Worm (Caenorhabditis elegans) whole organism, L3 larva: ENCODE results near the gene srh-179.
A peak's percentile ranks its signal among the peaks of the same experiment; 100 is the strongest.

Source experiments
- ZK546.5 ChIP-seq: sonication (generic microtip); optimal IDR thresholded peaks from 2 replicates; lab custom pipeline; 2017; ENCODE audit warnings: missing biosample characterization, missing genetic modification characterization
- aly-2 ChIP-seq: fragments of 150-350 bp; optimal IDR thresholded peaks from 2 replicates; lab custom pipeline; 2014; ENCODE audit warnings: missing biosample characterization, missing genetic modification characterization
- ama-1 ChIP-seq: fragments of 150-350 bp; optimal IDR thresholded peaks from 2 replicates; lab custom pipeline; 2018
- ceh-16 ChIP-seq: sonication (generic microtip); optimal IDR thresholded peaks from 2 replicates; lab custom pipeline; 2017; ENCODE audit warnings: missing biosample characterization, missing genetic modification characterization
- ceh-28 ChIP-seq: fragments of 150-350 bp; optimal IDR thresholded peaks from 2 replicates; lab custom pipeline; 2014; ENCODE audit warnings: missing biosample characterization, missing genetic modification reagents, missing genetic modification characterization
- ceh-82 ChIP-seq: fragments of 150-350 bp; optimal IDR thresholded peaks from 2 replicates; lab custom pipeline; 2014; ENCODE audit warnings: missing biosample characterization, missing genetic modification characterization
- ceh-9 ChIP-seq: sonication (generic microtip); optimal IDR thresholded peaks from 2 replicates; lab custom pipeline; 2018; ENCODE audit warnings: missing biosample characterization, missing genetic modification characterization
- daf-12 ChIP-seq: fragments of 150-350 bp; optimal IDR thresholded peaks from 2 replicates; lab custom pipeline; 2014; ENCODE audit warnings: missing biosample characterization, missing genetic modification reagents, missing genetic modification characterization
- egl-27 ChIP-seq: sonication (generic microtip); optimal IDR thresholded peaks from 4 replicates; lab custom pipeline; 2017; ENCODE audit warnings: missing biosample characterization, missing genetic modification reagents, missing genetic modification characterization
- elt-1 ChIP-seq: fragments of 150-350 bp; optimal IDR thresholded peaks from 2 replicates; lab custom pipeline; 2014; ENCODE audit warnings: missing biosample characterization, missing genetic modification characterization
- eor-1 ChIP-seq, 2 experiments: fragments of 150-350 bp; optimal IDR thresholded peaks; 2 replicates each; lab custom pipeline; 2014 to 2018; ENCODE audit warnings: missing biosample characterization in 2 of 2, missing genetic modification characterization in 2 of 2
- fkh-10 ChIP-seq: sonication (generic microtip); optimal IDR thresholded peaks from 2 replicates; lab custom pipeline; 2017; ENCODE audit warnings: missing biosample characterization, missing genetic modification reagents, missing genetic modification characterization
- fkh-2 ChIP-seq: fragments of 150-350 bp; optimal IDR thresholded peaks from 2 replicates; lab custom pipeline; 2014; ENCODE audit warnings: missing biosample characterization, missing genetic modification reagents, missing genetic modification characterization
- fos-1 ChIP-seq: fragments of 150-350 bp; optimal IDR thresholded peaks from 2 replicates; lab custom pipeline; 2014; ENCODE audit warnings: missing biosample characterization, missing genetic modification characterization
- hmg-11 ChIP-seq: sonication (generic microtip); optimal IDR thresholded peaks from 2 replicates; lab custom pipeline; 2016; ENCODE audit warnings: missing genetic modification characterization, missing compliant biosample characterization
- jun-1 ChIP-seq: fragments of 150-350 bp; optimal IDR thresholded peaks from 2 replicates; lab custom pipeline; 2014; ENCODE audit warnings: missing biosample characterization, missing genetic modification reagents, missing genetic modification characterization
- lin-15B ChIP-seq: fragments of 150-350 bp; optimal IDR thresholded peaks from 2 replicates; lab custom pipeline; 2014; ENCODE audit warnings: missing biosample characterization, missing genetic modification characterization
- lin-39 ChIP-seq: fragments of 150-350 bp; optimal IDR thresholded peaks from 2 replicates; lab custom pipeline; 2018; ENCODE audit warnings: missing biosample characterization, missing genetic modification reagents, missing genetic modification characterization
- mdl-1 ChIP-seq: fragments of 150-350 bp; optimal IDR thresholded peaks from 2 replicates; lab custom pipeline; 2014; ENCODE audit warnings: missing biosample characterization, missing genetic modification characterization
- mml-1 ChIP-seq: fragments of 150-350 bp; sonication (generic microtip); optimal IDR thresholded peaks from 3 replicates; lab custom pipeline; 2014; ENCODE audit warnings: missing biosample characterization, missing genetic modification characterization
- nfya-1 ChIP-seq: sonication (generic microtip); optimal IDR thresholded peaks from 2 replicates; lab custom pipeline; 2017; ENCODE audit warnings: missing genetic modification characterization, mild to moderate bottlenecking, missing compliant biosample characterization, antibody characterized with exemption, moderate library complexity; ENCODE audit not compliant: insufficient read depth
- nhr-12 ChIP-seq: fragments of 150-350 bp; optimal IDR thresholded peaks from 2 replicates; lab custom pipeline; 2014; ENCODE audit warnings: missing biosample characterization, missing genetic modification characterization
- nhr-23 ChIP-seq: fragments of 150-350 bp; optimal IDR thresholded peaks from 2 replicates; lab custom pipeline; 2014; ENCODE audit warnings: missing biosample characterization, missing genetic modification reagents, missing genetic modification characterization
- nhr-28 ChIP-seq: fragments of 150-350 bp; optimal IDR thresholded peaks from 2 replicates; lab custom pipeline; 2014; ENCODE audit warnings: missing biosample characterization, missing genetic modification characterization
- nhr-43 ChIP-seq: sonication (generic microtip); optimal IDR thresholded peaks from 2 replicates; lab custom pipeline; 2016; ENCODE audit warnings: mild to moderate bottlenecking, missing genetic modification characterization, missing compliant biosample characterization; ENCODE audit not compliant: poor library complexity, severe bottlenecking
- nhr-67 ChIP-seq: fragments of 150-350 bp; optimal IDR thresholded peaks from 2 replicates; lab custom pipeline; 2014; ENCODE audit warnings: missing biosample characterization, missing genetic modification characterization
- nhr-76 ChIP-seq: fragments of 150-350 bp; sonication (generic microtip); optimal IDR thresholded peaks from 5 replicates; lab custom pipeline; 2014; ENCODE audit warnings: missing biosample characterization, missing genetic modification characterization
- nhr-77 ChIP-seq: fragments of 150-350 bp; optimal IDR thresholded peaks from 2 replicates; lab custom pipeline; 2014; ENCODE audit warnings: missing biosample characterization, missing genetic modification characterization
- pha-4 ChIP-seq: fragments of 150-350 bp; optimal IDR thresholded peaks from 2 replicates; lab custom pipeline; 2014; ENCODE audit warnings: missing biosample characterization, missing genetic modification reagents, missing genetic modification characterization
- pqm-1 ChIP-seq: fragments of 150-350 bp; optimal IDR thresholded peaks from 2 replicates; lab custom pipeline; 2017; ENCODE audit warnings: missing biosample characterization, missing genetic modification characterization, inconsistent platforms
- sea-2 ChIP-seq: fragments of 150-350 bp; sonication (generic microtip); optimal IDR thresholded peaks from 4 replicates; lab custom pipeline; 2014; ENCODE audit warnings: missing biosample characterization, missing genetic modification reagents, missing genetic modification characterization
- snpc-4 ChIP-seq: fragments of 150-350 bp; optimal IDR thresholded peaks from 2 replicates; lab custom pipeline; 2014; ENCODE audit warnings: missing biosample characterization, missing genetic modification characterization
- tbx-2 ChIP-seq: sonication (generic microtip); optimal IDR thresholded peaks from 2 replicates; lab custom pipeline; 2016; ENCODE audit warnings: mild to moderate bottlenecking, missing genetic modification characterization, missing compliant biosample characterization
- unc-39 ChIP-seq: sonication (generic microtip); optimal IDR thresholded peaks from 4 replicates; lab custom pipeline; 2017; ENCODE audit warnings: missing biosample characterization, missing genetic modification characterization
- unc-62 ChIP-seq: fragments of 150-350 bp; sonication (generic microtip); optimal IDR thresholded peaks from 4 replicates; lab custom pipeline; 2014; ENCODE audit warnings: missing biosample characterization, missing genetic modification reagents, missing genetic modification characterization
- zag-1 ChIP-seq: fragments of 150-350 bp; optimal IDR thresholded peaks from 2 replicates; lab custom pipeline; 2014; ENCODE audit warnings: missing biosample characterization, missing genetic modification characterization
- ztf-11 ChIP-seq: fragments of 150-350 bp; optimal IDR thresholded peaks from 2 replicates; lab custom pipeline; 2014; ENCODE audit warnings: missing biosample characterization, missing genetic modification characterization
- ztf-4 ChIP-seq: fragments of 150-350 bp; optimal IDR thresholded peaks from 2 replicates; lab custom pipeline; 2014; ENCODE audit warnings: missing biosample characterization, missing genetic modification characterization

Gene srh-179

DNA sequence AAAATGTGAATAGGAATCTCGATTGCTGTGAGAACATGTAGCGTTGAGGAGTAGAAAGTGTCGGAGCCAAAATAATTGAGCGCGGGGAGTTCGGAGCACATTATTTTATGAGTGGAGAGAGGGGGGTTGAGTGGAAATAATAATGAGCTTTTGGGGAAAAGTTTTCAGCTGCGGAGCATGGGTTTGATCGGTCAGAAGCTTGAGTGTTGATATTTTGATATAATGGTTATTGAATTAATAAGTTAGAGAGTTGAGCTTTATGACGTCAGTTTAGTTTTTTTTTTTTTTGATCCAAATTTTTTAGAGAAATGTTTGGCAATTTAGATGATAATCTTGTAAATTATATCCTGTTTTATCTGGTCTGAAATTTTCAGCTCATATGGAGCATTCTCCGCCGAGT lies 4.0 kb downstream of the srh-179 start, which contains the start of gene srh-178:
Gene srh-178 (minus strand): TSS at position 101 of the 400 bp plus-strand sequence.
- TF ChIP-seq jun-1, result no peak
- no peak for TF ChIP-seq egl-27 (tag; lab: Kevin White, UChicago)
- TF ChIP-seq nhr-23, result no peak
- TF ChIP-seq pqm-1, result no peak
- TF ChIP-seq aly-2 (tag; lab: Kevin White, UChicago), result no peak
- no peak for TF ChIP-seq mdl-1
- no peak for TF ChIP-seq nhr-43 (tag; lab: Kevin White, UChicago)

DNA sequence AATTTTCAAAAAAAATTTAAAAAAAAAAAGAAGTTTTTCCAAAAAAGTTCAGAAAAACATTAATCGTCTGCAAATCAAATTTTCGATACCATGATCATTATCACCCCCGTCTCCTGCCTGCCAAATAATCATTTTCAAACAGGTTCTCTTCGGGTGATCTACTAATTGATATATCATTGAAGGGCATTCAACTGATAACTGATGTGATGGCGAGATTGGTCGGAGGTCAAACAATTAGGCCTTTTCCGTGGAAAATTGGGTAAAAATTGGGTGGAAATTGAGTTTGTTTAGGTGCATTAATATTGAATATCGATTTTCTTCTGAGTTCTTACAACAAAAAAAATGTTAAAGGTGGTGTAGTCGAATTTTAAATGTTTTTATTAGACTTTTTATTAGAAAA lies 11.0 kb downstream of the srh-179 start, which contains the start of gene Y51A2D.18:
Gene Y51A2D.18 (minus strand): TSS at position 101 of the 400 bp plus-strand sequence.
- TF ChIP-seq ama-1 (lab: Kevin White, UChicago), result no peak

DNA sequence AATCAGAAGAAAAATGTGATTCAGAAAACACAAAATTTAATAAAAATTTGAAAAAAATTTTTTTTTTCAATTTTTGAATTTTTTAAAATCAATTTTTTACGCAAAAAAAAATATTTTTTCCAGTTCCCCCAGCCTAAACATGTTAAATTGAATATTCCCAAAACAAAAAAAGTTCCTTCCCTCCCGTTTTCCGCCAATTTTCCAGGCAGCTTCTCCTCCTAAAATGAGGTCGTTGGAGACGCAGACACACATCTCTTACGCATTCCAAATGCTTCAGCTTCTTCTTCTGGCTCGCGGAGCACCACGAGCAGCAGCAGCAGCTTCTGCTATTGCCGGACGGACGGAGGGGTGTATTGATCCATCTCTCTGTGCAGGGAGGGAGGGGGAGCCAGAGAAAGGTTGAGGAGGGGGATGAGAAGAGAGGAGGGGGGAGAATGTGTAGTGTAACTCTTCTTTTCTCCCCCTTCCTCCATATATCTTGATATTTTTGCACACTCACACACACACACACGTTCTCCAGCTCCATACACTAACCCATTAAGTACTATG lies 14.2 kb downstream of the srh-179 start:
- peak; percentile 65 for TF ChIP-seq hmg-11 (tag; lab: Kevin White, UChicago)
- TF ChIP-seq tbx-2 (tag; lab: Kevin White, UChicago), result no peak
- TF ChIP-seq nfya-1 (tag; lab: Kevin White, UChicago), result peak; percentile 73
- no peak for TF ChIP-seq fkh-2 (tag; lab: Kevin White, UChicago)
- TF ChIP-seq lin-39 (tag; lab: Kevin White, UChicago), result peak; percentile 78
- TF ChIP-seq nhr-77, result no peak
- TF ChIP-seq elt-1 (tag; lab: Kevin White, UChicago), result peak; percentile 36
- peak; percentile 33 for TF ChIP-seq lin-15B (tag; lab: Kevin White, UChicago)
- peak; percentile 51 for TF ChIP-seq fkh-10 (GFP tag; lab: Kevin White, UChicago)
- peak; percentile 31 for TF ChIP-seq snpc-4 (tag; lab: Kevin White, UChicago)
- TF ChIP-seq, all 47 proteins: peak for 7

DNA sequence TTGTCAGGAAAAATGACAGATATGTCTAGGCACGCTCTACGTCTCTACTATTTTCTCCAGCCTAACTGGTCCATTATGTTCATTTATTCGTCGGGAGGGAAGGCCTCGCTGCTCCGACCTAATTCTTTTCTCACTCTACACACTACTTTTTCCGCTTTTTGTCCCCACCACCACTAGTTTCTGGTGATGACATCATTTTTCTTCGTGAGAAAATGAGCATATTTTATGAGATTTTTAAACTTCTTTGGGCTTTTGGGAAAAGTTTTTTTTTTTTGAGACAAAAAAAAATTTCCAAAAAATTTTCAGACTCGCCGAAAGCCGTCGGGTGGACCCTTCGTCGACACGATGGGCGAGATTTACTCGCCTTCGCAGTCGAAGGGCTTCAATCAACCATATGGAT lies 15.8 kb downstream of the srh-179 start, which contains the start of gene slo-1:
Gene slo-1 (plus strand): TSS at position 301 of the 400 bp plus-strand sequence.
- no peak for TF ChIP-seq zag-1 (tag; lab: Kevin White, UChicago)
- TF ChIP-seq fos-1 (tag; lab: Kevin White, UChicago), result no peak
- no peak for TF ChIP-seq mml-1 (tag; lab: Kevin White, UChicago)
- no peak for TF ChIP-seq nhr-76
- no peak for TF ChIP-seq nhr-28 (tag; lab: Kevin White, UChicago)
- no peak for TF ChIP-seq jun-1
- no peak for TF ChIP-seq ZK546.5 (tag; lab: Kevin White, UChicago)
- no peak for TF ChIP-seq ztf-11 (tag; lab: Kevin White, UChicago)
- no peak for TF ChIP-seq pha-4 (tag; lab: Kevin White, UChicago)
- TF ChIP-seq fkh-2 (tag; lab: Kevin White, UChicago), result no peak
- no peak for TF ChIP-seq ceh-28
- TF ChIP-seq ceh-9, result no peak
- no peak for TF ChIP-seq fkh-10 (GFP tag; lab: Kevin White, UChicago)
- TF ChIP-seq nhr-77, result no peak
- TF ChIP-seq, all 47 proteins: peak for 0

DNA sequence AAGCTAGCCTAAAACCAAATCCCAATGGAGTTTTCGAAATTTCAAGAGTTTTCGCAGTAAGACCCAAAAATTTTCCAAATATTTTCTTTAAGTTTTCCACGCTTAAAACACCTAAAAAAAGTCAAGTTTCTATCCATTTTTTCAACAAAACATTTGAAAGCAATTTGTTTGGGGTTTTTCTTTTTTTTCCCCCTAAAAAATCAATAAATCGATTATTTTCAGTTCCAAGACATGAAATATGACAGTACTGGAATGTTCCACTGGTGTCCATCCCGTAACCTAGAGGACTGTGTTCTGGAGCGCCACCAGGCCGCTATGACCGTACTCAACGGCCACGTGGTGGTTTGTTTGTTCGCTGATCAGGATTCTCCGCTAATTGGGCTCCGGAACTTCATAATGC lies 28.4 kb downstream of the srh-179 start:
- TF ChIP-seq unc-39 (no peak), ceh-16 (tag; lab: Kevin White, UChicago) (no peak), ceh-28 (peak; percentile 56), nhr-12 (tag; lab: Kevin White, UChicago) (no peak)

DNA sequence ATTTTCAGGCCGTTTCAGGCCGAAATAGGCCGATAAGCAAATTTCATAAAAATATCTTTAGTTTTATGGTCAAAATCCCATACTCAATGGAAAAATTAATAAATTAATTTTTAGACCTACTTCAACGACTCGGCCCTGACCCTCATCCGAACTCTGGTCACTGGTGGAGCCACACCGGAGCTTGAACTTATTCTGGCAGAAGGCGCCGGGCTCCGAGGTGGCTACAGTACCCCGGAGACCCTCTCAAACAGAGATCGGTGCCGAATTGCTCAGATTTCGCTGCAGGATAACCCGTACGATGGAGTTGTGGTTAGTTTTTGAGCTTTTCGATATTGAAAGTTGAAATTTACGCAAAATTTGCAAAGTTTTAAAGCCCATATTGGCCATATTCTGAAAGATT lies 30.6 kb downstream of the srh-179 start:
- TF ChIP-seq nhr-43 (tag; lab: Kevin White, UChicago) (no peak), ztf-4 (no peak), unc-62 (GFP tag; lab: Kevin White, UChicago) (no peak), tbx-2 (tag; lab: Kevin White, UChicago) (no peak), eor-1 (tag; optimal IDR thresholded peaks at IDR 0.05; lab: Kevin White, UChicago) (no peak), jun-1 (no peak), nhr-67 (no peak), daf-12 (no peak), ceh-28 (no peak), ceh-16 (tag; lab: Kevin White, UChicago) (no peak), ceh-82 (tag; lab: Kevin White, UChicago) (no peak), ceh-9 (no peak), egl-27 (tag; lab: Kevin White, UChicago) (no peak), ztf-11 (tag; lab: Kevin White, UChicago) (no peak), nfya-1 (tag; lab: Kevin White, UChicago) (no peak), sea-2 (GFP tag; lab: Kevin White, UChicago) (no peak), fkh-10 (GFP tag; lab: Kevin White, UChicago) (no peak), hmg-11 (tag; lab: Kevin White, UChicago) (no peak), pqm-1 (no peak)
